Fruit fly (Drosophila melanogaster) whole organism, embryonic: ENCODE data around the gene Lim3.

Experiments used
- Atf3 ChIP-seq: fragments of 200-800 bp; sonication (Bioruptor generic); optimal IDR thresholded peaks from 3 replicates; lab custom pipeline; 2016; ENCODE audit warnings: missing biosample characterization, missing genetic modification characterization
- Atf6 ChIP-seq: fragments of 200-800 bp; sonication (Bioruptor generic); IDR thresholded peaks from 2 replicates; pipeline ENCODE4 v1.3.6; 2022; ENCODE audit warnings: missing biosample characterization, missing genetic modification characterization
- CG10209 ChIP-seq: fragments of 200-800 bp; sonication (Bioruptor generic); optimal IDR thresholded peaks from 3 replicates; lab custom pipeline; 2017; ENCODE audit warnings: missing biosample characterization, mild to moderate bottlenecking, missing genetic modification characterization, missing genetic modification reagents
- CG10274 ChIP-seq: fragments of 200-800 bp; sonication (Bioruptor generic); optimal IDR thresholded peaks from 3 replicates; lab custom pipeline; 2017; ENCODE audit warnings: missing biosample characterization, mild to moderate bottlenecking, missing genetic modification characterization
- CG10543 ChIP-seq: fragments of 200-800 bp; sonication (Bioruptor generic); optimal IDR thresholded peaks from 3 replicates; lab custom pipeline; 2017; ENCODE audit warnings: missing biosample characterization, mild to moderate bottlenecking, missing genetic modification characterization, moderate library complexity
- CG12219 ChIP-seq: fragments of 200-800 bp; sonication (Bioruptor generic); optimal IDR thresholded peaks from 3 replicates; lab custom pipeline; 2018; ENCODE audit warnings: missing biosample characterization, mild to moderate bottlenecking, missing genetic modification characterization
- CG12744 ChIP-seq: fragments of 200-800 bp; sonication (Bioruptor generic); optimal IDR thresholded peaks from 2 replicates; lab custom pipeline; 2016; ENCODE audit warnings: missing biosample characterization, missing genetic modification characterization
- CG13624 ChIP-seq: fragments of 200-800 bp; sonication (Bioruptor generic); optimal IDR thresholded peaks from 2 replicates; lab custom pipeline; 2016; ENCODE audit warnings: missing biosample characterization, missing genetic modification characterization
- CG14014 ChIP-seq: fragments of 200-800 bp; sonication (Bioruptor generic); IDR thresholded peaks from 2 replicates; pipeline ENCODE4 v1.3.6; 2022; ENCODE audit warnings: missing biosample characterization, missing genetic modification characterization
- CG17385 ChIP-seq: fragments of 200-800 bp; sonication (Bioruptor generic); optimal IDR thresholded peaks from 3 replicates; lab custom pipeline; 2018; ENCODE audit warnings: missing biosample characterization, mild to moderate bottlenecking, missing genetic modification characterization
- CG18011 ChIP-seq: fragments of 200-800 bp; sonication (Bioruptor generic); optimal IDR thresholded peaks from 2 replicates; lab custom pipeline; 2017; ENCODE audit warnings: missing biosample characterization, missing genetic modification characterization, mild to moderate bottlenecking, moderate library complexity, missing genotype
- CG18599 ChIP-seq: fragments of 200-800 bp; sonication (Bioruptor generic); optimal IDR thresholded peaks from 3 replicates; lab custom pipeline; 2017; ENCODE audit warnings: missing biosample characterization, missing genetic modification characterization, mild to moderate bottlenecking, moderate library complexity, missing genetic modification reagents
- CG31388 ChIP-seq: fragments of 200-800 bp; sonication (Bioruptor generic); optimal IDR thresholded peaks from 2 replicates; lab custom pipeline; 2016; ENCODE audit warnings: missing biosample characterization, missing genetic modification characterization
- CG32772 ChIP-seq: fragments of 200-800 bp; sonication (Bioruptor generic); IDR thresholded peaks from 2 replicates; pipeline ENCODE4 v1.3.6; 2022; ENCODE audit warnings: missing biosample characterization, missing genetic modification characterization
- CG34224 ChIP-seq: fragments of 200-800 bp; sonication (Bioruptor generic); IDR thresholded peaks from 3 replicates; pipeline ENCODE4 v1.3.6; 2022; ENCODE audit warnings: missing biosample characterization, missing genetic modification characterization; ENCODE audit not compliant: partially characterized antibody
- CG43689 ChIP-seq: fragments of 200-800 bp; sonication (Bioruptor generic); IDR thresholded peaks from 2 replicates; pipeline ENCODE4 v1.3.6; 2022; ENCODE audit warnings: missing biosample characterization, missing genetic modification characterization
- CG6272 ChIP-seq: fragments of 200-800 bp; sonication (Bioruptor generic); IDR thresholded peaks from 2 replicates; pipeline ENCODE4 v1.3.6; 2022; ENCODE audit warnings: missing biosample characterization, missing genetic modification characterization
- CG7271 ChIP-seq: fragments of 200-800 bp; sonication (Bioruptor generic); optimal IDR thresholded peaks from 2 replicates; lab custom pipeline; 2018; ENCODE audit warnings: missing biosample characterization, mild to moderate bottlenecking, missing genetic modification characterization, moderate library complexity
- CG7963 ChIP-seq: fragments of 200-800 bp; sonication (Bioruptor generic); IDR thresholded peaks from 3 replicates; pipeline ENCODE4 v1.3.6; 2022; ENCODE audit warnings: missing biosample characterization, missing genetic modification characterization; ENCODE audit not compliant: partially characterized antibody
- CG8089 ChIP-seq: fragments of 200-800 bp; sonication (Bioruptor generic); optimal IDR thresholded peaks from 3 replicates; lab custom pipeline; 2016; ENCODE audit warnings: missing biosample characterization, missing genetic modification characterization
- CG9437 ChIP-seq: fragments of 200-800 bp; sonication (Bioruptor generic); optimal IDR thresholded peaks from 2 replicates; lab custom pipeline; 2018; ENCODE audit warnings: missing biosample characterization, mild to moderate bottlenecking, missing genetic modification characterization
- CG9876 ChIP-seq: fragments of 200-800 bp; sonication (Bioruptor generic); optimal IDR thresholded peaks from 2 replicates; lab custom pipeline; 2016; ENCODE audit warnings: missing biosample characterization, missing genetic modification characterization
- CHES-1-like ChIP-seq: fragments of 200-800 bp; sonication (Bioruptor generic); optimal IDR thresholded peaks from 2 replicates; lab custom pipeline; 2016; ENCODE audit warnings: missing biosample characterization, missing genetic modification characterization
- D ChIP-seq, 2 experiments: fragments of 200-800 bp in 1 of 2; fragments of >200 bp in 1 of 2; sonication (Bioruptor generic) in 1 of 2; optimal IDR thresholded peaks; 2 replicates in 1 of 2; 3 replicates in 1 of 2; lab custom pipeline; 2017; ENCODE audit warnings: mild to moderate bottlenecking in 1 of 2, missing biosample characterization in 1 of 2, missing genetic modification characterization in 1 of 2, missing genetic modification reagents in 1 of 2
- Dp ChIP-seq: fragments of 200-800 bp; sonication (Bioruptor generic); optimal IDR thresholded peaks from 2 replicates; lab custom pipeline; 2018; ENCODE audit warnings: missing biosample characterization, mild to moderate bottlenecking, missing genetic modification characterization, moderate library complexity
- E2f2 ChIP-seq: fragments of 200-800 bp; sonication (Bioruptor generic); IDR thresholded peaks from 2 replicates; pipeline ENCODE4 v1.3.6; 2022; ENCODE audit warnings: missing biosample characterization, missing genetic modification characterization
- HLH4C ChIP-seq: fragments of 200-800 bp; sonication (Bioruptor generic); IDR thresholded peaks from 3 replicates; pipeline ENCODE4 v1.3.6; 2022; ENCODE audit warnings: missing biosample characterization, missing genetic modification characterization; ENCODE audit not compliant: partially characterized antibody
- Med ChIP-seq: fragments of 200-800 bp; sonication (Bioruptor generic); peaks from one replicate; lab custom pipeline; 2016; ENCODE audit warnings: missing biosample characterization, missing genetic modification characterization, mild to moderate bottlenecking, inconsistent platforms, moderate library complexity
- Mrtf ChIP-seq: fragments of 200-800 bp; sonication (Bioruptor generic); IDR thresholded peaks from 3 replicates; pipeline ENCODE4 v1.3.6; 2022; ENCODE audit warnings: missing biosample characterization, missing genetic modification characterization
- NK7.1 ChIP-seq: fragments of 200-800 bp; sonication (Bioruptor generic); optimal IDR thresholded peaks from 3 replicates; lab custom pipeline; 2016; ENCODE audit warnings: missing biosample characterization, missing genetic modification characterization
- Optix ChIP-seq: fragments of 200-800 bp; sonication (Bioruptor generic); IDR thresholded peaks from 3 replicates; pipeline ENCODE4 v1.3.6; 2022; ENCODE audit warnings: missing biosample characterization, missing genetic modification characterization
- Sox102F ChIP-seq: fragments of 200-800 bp; sonication (Bioruptor generic); optimal IDR thresholded peaks from 2 replicates; lab custom pipeline; 2018; ENCODE audit warnings: missing biosample characterization, mild to moderate bottlenecking, missing genetic modification characterization, moderate library complexity
- Sry-β ChIP-seq: fragments of 200-800 bp; sonication (Bioruptor generic); optimal IDR thresholded peaks from 2 replicates; lab custom pipeline; 2018; ENCODE audit warnings: missing biosample characterization, mild to moderate bottlenecking, missing genetic modification characterization, moderate library complexity
- Usf ChIP-seq: fragments of 200-800 bp; sonication (Bioruptor generic); optimal IDR thresholded peaks from 2 replicates; lab custom pipeline; 2017; ENCODE audit warnings: missing genotype, missing biosample characterization, missing genetic modification characterization
- ab ChIP-seq: fragments of 200-800 bp; sonication (Bioruptor generic); optimal IDR thresholded peaks from 2 replicates; lab custom pipeline; 2016; ENCODE audit warnings: missing biosample characterization, missing genetic modification characterization
- abd-A ChIP-seq: fragments of 200-800 bp; sonication (Bioruptor generic); optimal IDR thresholded peaks from 3 replicates; lab custom pipeline; 2019; ENCODE audit warnings: missing biosample characterization, mild to moderate bottlenecking, missing genetic modification characterization, moderate library complexity
- al ChIP-seq: fragments of 200-800 bp; sonication (Bioruptor generic); IDR thresholded peaks from 2 replicates; pipeline ENCODE4 v1.3.6; 2022; ENCODE audit warnings: missing biosample characterization, missing genetic modification characterization
- bcd ChIP-seq: fragments of 200-800 bp; sonication (Bioruptor generic); optimal IDR thresholded peaks from 2 replicates; lab custom pipeline; 2017; ENCODE audit warnings: missing biosample characterization, mild to moderate bottlenecking, missing genetic modification characterization
- eve ChIP-seq, 2 experiments: fragments of >200 bp; optimal IDR thresholded peaks; 2 replicates each; lab custom pipeline; 2017; ENCODE audit warnings: missing biosample characterization in 2 of 2, missing genetic modification characterization in 2 of 2
- fd96Cb ChIP-seq: fragments of 200-800 bp; sonication (Bioruptor generic); optimal IDR thresholded peaks from 2 replicates; lab custom pipeline; 2018; ENCODE audit warnings: missing biosample characterization, mild to moderate bottlenecking, missing genetic modification characterization, moderate library complexity
- gro ChIP-seq: fragments of 200-800 bp; sonication (Bioruptor generic); optimal IDR thresholded peaks from 2 replicates; lab custom pipeline; 2016; ENCODE audit warnings: missing biosample characterization, missing genetic modification characterization
- gsb ChIP-seq: fragments of 200-800 bp; sonication (Bioruptor generic); IDR thresholded peaks from 2 replicates; pipeline ENCODE4 v1.3.6; 2022; ENCODE audit warnings: missing biosample characterization, missing genetic modification characterization
- nau ChIP-seq: fragments of 200-800 bp; sonication (Bioruptor generic); optimal IDR thresholded peaks from 3 replicates; lab custom pipeline; 2017; ENCODE audit warnings: missing biosample characterization, mild to moderate bottlenecking, missing genetic modification characterization, missing genetic modification reagents
- oc ChIP-seq: fragments of 200-800 bp; sonication (Bioruptor generic); optimal IDR thresholded peaks from 2 replicates; lab custom pipeline; 2018; ENCODE audit warnings: missing biosample characterization, mild to moderate bottlenecking, missing genetic modification characterization, moderate library complexity
- odd ChIP-seq: fragments of 200-800 bp; sonication (Bioruptor generic); optimal IDR thresholded peaks from 2 replicates; lab custom pipeline; 2017; ENCODE audit warnings: missing biosample characterization, mild to moderate bottlenecking, missing genetic modification characterization
- otp ChIP-seq: fragments of 200-800 bp; sonication (Bioruptor generic); IDR thresholded peaks from 3 replicates; pipeline ENCODE4, ENCODE4 v1.3.6; 2022; ENCODE audit warnings: missing biosample characterization, missing genetic modification characterization
- prd ChIP-seq, 3 experiments: fragments of >200 bp in 2 of 3; fragments of 200-800 bp in 1 of 3; sonication (Bioruptor generic) in 1 of 3; optimal IDR thresholded peaks in 2 of 3; IDR thresholded peaks in 1 of 3; 2 replicates in 2 of 3; 3 replicates in 1 of 3; pipeline versions ENCODE4 v1.3.6 to Lab custom; 2017 to 2022; ENCODE audit warnings: missing biosample characterization in 1 of 3, missing genetic modification characterization in 1 of 3
- pzg ChIP-seq: fragments of 200-800 bp; sonication (Bioruptor generic); optimal IDR thresholded peaks from 3 replicates; lab custom pipeline; 2018; ENCODE audit warnings: missing biosample characterization, mild to moderate bottlenecking, missing genetic modification characterization, moderate library complexity
- slou ChIP-seq: fragments of 200-800 bp; sonication (Bioruptor generic); optimal IDR thresholded peaks from 3 replicates; lab custom pipeline; 2016; ENCODE audit warnings: missing biosample characterization, missing genetic modification characterization
- stc ChIP-seq: fragments of 200-800 bp; sonication (Bioruptor generic); IDR thresholded peaks from 2 replicates; pipeline ENCODE4 v1.3.6; 2022; ENCODE audit warnings: missing biosample characterization, missing genetic modification characterization

Lim3 gene

dm6 chr2L:19120984-19121383 is 12.8 kb upstream of the Lim3 start (continued):
- TF ChIP-seq NK7.1 (no peak), Dp (GFP tag; lab: Kevin White, UChicago) (no peak), CG31388 (GFP tag; lab: Kevin White, UChicago) (no peak), stc (GFP tag; lab: Robert Waterston, UW) (no peak), al (GFP tag; lab: Robert Waterston, UW) (no peak), odd (GFP tag; lab: Kevin White, UChicago) (no peak), CG10209 (GFP tag; lab: Kevin White, UChicago) (no peak), CG9437 (no peak), CG32772 (GFP tag; lab: Robert Waterston, UW) (no peak), CG13624 (GFP tag; lab: Kevin White, UChicago) (peak; percentile 2), CG18599 (GFP tag; lab: Kevin White, UChicago) (peak; percentile 57), CHES-1-like (GFP tag; lab: Kevin White, UChicago) (no peak), gsb (GFP tag; lab: Robert Waterston, UW) (no peak), Sry-β (GFP tag; lab: Kevin White, UChicago) (no peak), CG12219 (GFP tag; lab: Kevin White, UChicago) (no peak), Atf3 (GFP tag; lab: Kevin White, UChicago) (no peak), CG7963 (no peak), CG9876 (GFP tag; lab: Kevin White, UChicago) (no peak), pzg (GFP tag; lab: Kevin White, UChicago) (no peak), CG43689 (GFP tag; lab: Robert Waterston, UW) (no peak), CG14014 (GFP tag; lab: Robert Waterston, UW) (no peak), CG8089 (GFP tag; lab: Kevin White, UChicago) (no peak), Optix (no peak), CG6272 (GFP tag; lab: Robert Waterston, UW) (no peak), fd96Cb (peak; percentile 35), slou (GFP tag; lab: Kevin White, UChicago) (no peak), otp (GFP tag; lab: Robert Waterston, UW) (no peak), Usf (GFP tag; lab: Kevin White, UChicago) (peak; percentile 2), HLH4C (GFP tag; lab: Robert Waterston, UW) (no peak), CG10274 (GFP tag; lab: Kevin White, UChicago) (peak; percentile 3), ab (GFP tag; lab: Kevin White, UChicago) (no peak), prd (optimal IDR thresholded peaks at IDR 0.05; lab: Kevin White, UChicago) (no peak), prd (GFP tag; IDR thresholded peaks at IDR 0.05; lab: Robert Waterston, UW) (peak; percentile 55; the same call in 2 of the 3 replicates), Mrtf (0 out of 3 replicates have a peak, but pooled peaks have one; percentile 12), Atf6 (GFP tag; lab: Robert Waterston, UW) (no peak), Med (GFP tag; lab: Kevin White, UChicago) (peak; percentile 65), oc (no peak), D (optimal IDR thresholded peaks at IDR 0.05; lab: Kevin White, UChicago) (no peak), D (GFP tag; optimal IDR thresholded peaks at IDR 0.05; lab: Kevin White, UChicago) (peak; percentile 13), CG7271 (tag; lab: Kevin White, UChicago) (no peak), nau (no peak), eve (GFP tag; optimal IDR thresholded peaks at IDR 0.05; lab: Kevin White, UChicago) (no peak), CG12744 (GFP tag; lab: Kevin White, UChicago) (no peak), bcd (GFP tag; lab: Kevin White, UChicago) (peak; percentile 51), CG34224 (GFP tag; lab: Robert Waterston, UW) (no peak), CG10543 (GFP tag; lab: Kevin White, UChicago) (no peak), abd-A (tag; lab: Kevin White, UChicago) (no peak), Sox102F (GFP tag; lab: Kevin White, UChicago) (peak; percentile 35), CG17385 (GFP tag; lab: Kevin White, UChicago) (no peak), CG18011 (GFP tag; lab: Kevin White, UChicago) (no peak), E2f2 (GFP tag; lab: Robert Waterston, UW) (no peak), gro (GFP tag; lab: Kevin White, UChicago) (peak; percentile 15)
